Worm (Caenorhabditis elegans): ENCODE results near the gene srh-281.

srh-281 gene

DNA sequence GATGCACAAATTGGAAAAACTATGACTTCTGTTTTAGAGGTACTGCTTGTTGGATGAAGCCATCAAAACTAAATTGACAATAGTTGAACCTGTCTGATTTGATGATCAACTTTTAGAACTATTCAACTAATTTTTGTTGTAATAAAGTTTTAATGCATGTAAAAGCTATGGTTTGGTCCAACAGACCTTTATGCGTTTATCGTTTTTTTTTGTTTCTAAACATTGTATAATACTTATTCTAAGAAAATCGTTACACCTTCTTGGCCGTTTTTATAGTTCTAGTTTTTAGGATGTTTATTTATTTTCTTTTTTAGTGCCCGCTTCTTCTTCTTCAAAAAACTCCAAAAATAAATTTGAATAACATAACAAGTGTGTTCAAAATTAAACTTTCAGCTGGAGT is 26.9 kb upstream of the srh-281 start, which contains the start of gene F10A3.12:
TSS of gene F10A3.12 (plus strand) at position 301 of the 400 bp plus-strand sequence.
- no peak for TF ChIP-seq ZK337.2 (GFP tag; IDR thresholded peaks at IDR 0.05)
- no peak for TF ChIP-seq ces-1 (GFP tag; optimal IDR thresholded peaks at IDR 0.05)
- no peak for TF ChIP-seq daf-8 (GFP tag; IDR thresholded peaks at IDR 0.05)
- no peak for TF ChIP-seq pqm-1 (tag; optimal IDR thresholded peaks at IDR 0.05)
- no peak for TF ChIP-seq jun-1 (tag; optimal IDR thresholded peaks at IDR 0.05)
- TF ChIP-seq dve-1 (tag; optimal IDR thresholded peaks at IDR 0.05; ENCODE audit: insufficient read depth), result no peak
- no peak for TF ChIP-seq mxl-2 (GFP tag; conservative IDR thresholded peaks at IDR 0.05)
- TF ChIP-seq aly-2 (tag; optimal IDR thresholded peaks at IDR 0.05), result no peak
- no peak for TF ChIP-seq daf-12 (tag; optimal IDR thresholded peaks at IDR 0.05)
- TF ChIP-seq dmd-9 (GFP tag; IDR thresholded peaks at IDR 0.05), result no peak
- TF ChIP-seq arid-1 (GFP tag; conservative IDR thresholded peaks at IDR 0.05), result no peak
- TF ChIP-seq Y5F2A.4 (GFP tag; optimal IDR thresholded peaks at IDR 0.05), result no peak
- no peak for TF ChIP-seq ceh-32 (tag; optimal IDR thresholded peaks at IDR 0.05; ENCODE audit: poor library complexity)
- no peak for TF ChIP-seq Y105C5A.15 (GFP tag; IDR thresholded peaks at IDR 0.05)
- no peak for TF ChIP-seq fkh-10 (GFP tag; optimal IDR thresholded peaks at IDR 0.05)
- no peak for TF ChIP-seq php-3 (GFP tag; IDR thresholded peaks at IDR 0.05)
- no peak for TF ChIP-seq duxl-1 (tag; optimal IDR thresholded peaks at IDR 0.05; ENCODE audit: poor library complexity)
- no peak for TF ChIP-seq F49E8.2 (tag; optimal IDR thresholded peaks at IDR 0.05; ENCODE audit: borderline replicate concordance)

DNA sequence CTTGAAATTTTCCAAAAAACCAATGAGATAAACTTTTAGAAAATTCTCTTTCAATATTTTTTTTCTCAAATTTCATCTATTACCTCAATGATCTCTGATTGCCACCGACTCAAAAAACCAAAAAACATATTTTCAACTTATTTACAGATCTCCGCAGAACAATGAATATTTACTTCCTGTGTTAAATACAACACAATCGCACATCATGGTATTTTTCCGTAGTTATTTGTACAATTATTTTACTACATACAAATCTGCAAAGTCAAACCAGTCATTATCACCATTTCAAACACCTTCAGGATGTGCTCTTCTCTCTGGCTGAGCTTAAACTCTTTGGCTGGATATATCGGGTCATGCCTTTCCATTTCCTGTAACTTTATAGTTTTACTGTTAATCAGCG is 24.6 kb upstream of the srh-281 start, which contains the start of gene str-108:
TSS of gene str-108 (plus strand) at position 301 of the 400 bp plus-strand sequence.
- TF ChIP-seq spr-3 (GFP tag; optimal IDR thresholded peaks at IDR 0.05) (no peak), F49E8.2 (tag; optimal IDR thresholded peaks at IDR 0.05; ENCODE audit: borderline replicate concordance) (no peak), attf-4 (tag; optimal IDR thresholded peaks at IDR 0.05) (no peak), daf-8 (GFP tag; IDR thresholded peaks at IDR 0.05) (no peak), daf-16 (GFP tag; optimal IDR thresholded peaks at IDR 0.05) (no peak), daf-16 (tag; optimal IDR thresholded peaks at IDR 0.05) (no peak), nhr-77 (tag; optimal IDR thresholded peaks at IDR 0.05) (no peak), zfp-2 (tag; optimal IDR thresholded peaks at IDR 0.05) (no peak), mdl-1 (tag; optimal IDR thresholded peaks at IDR 0.05) (no peak), ZK337.2 (GFP tag; IDR thresholded peaks at IDR 0.05) (no peak), F10B5.3 (tag; optimal IDR thresholded peaks at IDR 0.05) (no peak), fos-1 (tag; optimal IDR thresholded peaks at IDR 0.05) (no peak), unc-130 (GFP tag; optimal IDR thresholded peaks at IDR 0.05) (no peak), hif-1 (tag; optimal IDR thresholded peaks at IDR 0.05) (no peak), dmd-8 (GFP tag; IDR thresholded peaks at IDR 0.05) (no peak), vab-7 (GFP tag; IDR thresholded peaks at IDR 0.05) (no peak), F44E2.7 (GFP tag; IDR thresholded peaks at IDR 0.05) (no peak), zip-11 (GFP tag; IDR thresholded peaks at IDR 0.05) (no peak), daf-12 (tag; optimal IDR thresholded peaks at IDR 0.05) (no peak), cey-2 (tag; optimal IDR thresholded peaks at IDR 0.05; ENCODE audit: borderline replicate concordance, insufficient read depth) (no peak), zag-1 (tag; optimal IDR thresholded peaks at IDR 0.05) (no peak)

DNA sequence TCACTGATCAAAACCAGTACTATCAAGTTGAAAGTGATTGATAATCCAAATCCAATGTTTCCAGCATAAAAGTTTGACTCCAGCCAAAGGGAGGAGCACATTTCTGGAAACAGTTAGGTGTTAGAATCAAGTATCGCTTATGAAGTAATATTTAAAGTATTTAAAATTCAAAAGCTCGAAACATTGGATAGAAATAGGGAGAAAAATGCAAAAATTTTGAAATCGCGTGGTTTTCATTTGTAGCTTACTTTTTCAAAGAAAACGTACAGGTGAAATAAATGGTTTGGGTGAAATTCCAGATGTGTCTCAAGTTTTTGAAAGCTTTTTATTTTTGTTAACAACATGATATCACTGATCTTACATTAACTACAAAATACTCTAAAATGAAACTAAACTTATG is 21.6 kb upstream of the srh-281 start, which contains the start of gene str-111:
TSS of gene str-111 (minus strand) at position 101 of the 400 bp plus-strand sequence.
- TF ChIP-seq set-16 (GFP tag; IDR thresholded peaks at IDR 0.05), result no peak
- no peak for TF ChIP-seq lin-13 (GFP tag; optimal IDR thresholded peaks at IDR 0.05)
- no peak for TF ChIP-seq mdt-29 (GFP tag; IDR thresholded peaks at IDR 0.05)
- no peak for TF ChIP-seq ceh-28 (tag; optimal IDR thresholded peaks at IDR 0.05)
- TF ChIP-seq unc-130 (GFP tag; optimal IDR thresholded peaks at IDR 0.05), result no peak
- TF ChIP-seq ceh-44 (GFP tag; IDR thresholded peaks at IDR 0.05), result no peak
- no peak for TF ChIP-seq saeg-2 (GFP tag; IDR thresholded peaks at IDR 0.05)
- TF ChIP-seq hif-1 (tag; optimal IDR thresholded peaks at IDR 0.05), result no peak
- no peak for TF ChIP-seq dmd-9 (GFP tag; IDR thresholded peaks at IDR 0.05)
- no peak for TF ChIP-seq lin-15B (tag; optimal IDR thresholded peaks at IDR 0.05)
- TF ChIP-seq ceh-82 (tag; optimal IDR thresholded peaks at IDR 0.05), result no peak
- TF ChIP-seq lin-1 (GFP tag; IDR thresholded peaks at IDR 0.05), result no peak
- TF ChIP-seq mes-2 (tag; optimal IDR thresholded peaks at IDR 0.05; ENCODE audit: poor library complexity, severe bottlenecking), result no peak
- no peak for TF ChIP-seq daf-16 (GFP tag; optimal IDR thresholded peaks at IDR 0.05)
- TF ChIP-seq daf-16 (tag; optimal IDR thresholded peaks at IDR 0.05), result no peak
- no peak for TF ChIP-seq nhr-48 (tag; optimal IDR thresholded peaks at IDR 0.05)
- no peak for TF ChIP-seq cey-2 (tag; optimal IDR thresholded peaks at IDR 0.05; ENCODE audit: borderline replicate concordance, insufficient read depth)

Data from whole organism, L4 larva.